Worm (Caenorhabditis elegans) whole organism, late embryonic: ENCODE results near the gene sas-7.

Experiments used
- C08G9.2 ChIP-seq: sonication (generic microtip); optimal IDR thresholded peaks from 2 replicates; lab custom pipeline; 2016; ENCODE audit warnings: mild to moderate bottlenecking, missing genetic modification characterization, moderate library complexity, missing compliant biosample characterization
- ceh-2 ChIP-seq: sonication (generic microtip); optimal IDR thresholded peaks from 2 replicates; lab custom pipeline; 2016; ENCODE audit warnings: missing genotype, missing genetic modification characterization, missing compliant biosample characterization
- gmeb-2 ChIP-seq: sonication (generic microtip); optimal IDR thresholded peaks from 2 replicates; lab custom pipeline; 2016; ENCODE audit warnings: missing genetic modification characterization, inconsistent platforms, missing compliant biosample characterization
- nfya-1 ChIP-seq: sonication (generic microtip); optimal IDR thresholded peaks from 2 replicates; lab custom pipeline; 2017; ENCODE audit warnings: missing genetic modification characterization, mild to moderate bottlenecking, missing compliant biosample characterization, antibody characterized with exemption, moderate library complexity

DNA sequence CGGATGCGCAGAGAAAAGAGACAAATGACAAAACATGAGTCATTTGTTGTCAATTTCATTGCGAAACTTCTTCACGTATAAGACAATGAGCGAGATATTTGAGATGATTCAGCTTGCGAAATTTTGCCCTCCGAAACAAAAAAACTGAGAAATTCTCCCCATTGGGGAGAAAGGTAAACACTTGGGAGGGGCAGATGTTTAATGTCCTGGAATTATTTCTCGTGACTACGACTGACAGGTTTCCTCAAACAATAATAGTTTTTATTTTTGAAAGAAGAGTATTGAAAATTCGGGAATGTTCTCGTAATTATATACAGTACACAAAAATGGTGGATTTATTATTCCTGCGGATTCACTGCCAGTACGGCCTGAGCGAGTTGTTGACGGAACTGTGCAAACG, 10.4 kb downstream of the sas-7 start:
- TF ChIP-seq ceh-2 (no peak), nfya-1 (tag; lab: Kevin White, UChicago) (no peak), C08G9.2 (tag; lab: Kevin White, UChicago) (no peak), gmeb-2 (tag; lab: Kevin White, UChicago) (no peak)
